Worm (Caenorhabditis elegans) whole organism, L4 larva: ENCODE data around the gene rbm-26.

Experiments used
- F26F4.8 ChIP-seq: fragments of 200-800 bp; sonication (Bioruptor generic); conservative IDR thresholded peaks from 2 replicates; pipeline ENCODE4 v1.3.6; 2022; ENCODE audit warnings: missing genetic modification characterization, missing compliant biosample characterization
- F44E2.7 ChIP-seq: fragments of 200-800 bp; sonication (Bioruptor generic); IDR thresholded peaks from 2 replicates; pipeline ENCODE4 v2.1.2; 2022; ENCODE audit warnings: missing genetic modification characterization, missing compliant biosample characterization
- T20F7.1 ChIP-seq: fragments of 200-800 bp; sonication (Bioruptor generic); optimal IDR thresholded peaks from 2 replicates; lab custom pipeline; 2018; ENCODE audit warnings: mild to moderate bottlenecking, missing genetic modification characterization, missing compliant biosample characterization
- Y105C5A.15 ChIP-seq: fragments of 200-800 bp; sonication (Bioruptor generic); IDR thresholded peaks from 2 replicates; pipeline ENCODE4 v1.3.6; 2022; ENCODE audit warnings: missing genetic modification characterization, missing compliant biosample characterization
- Y75B8A.6 ChIP-seq: fragments of 200-800 bp; sonication (Bioruptor generic); IDR thresholded peaks from 2 replicates; pipeline ENCODE4 v1.3.6; 2022; ENCODE audit warnings: missing genetic modification reagents, missing genetic modification characterization, missing compliant biosample characterization
- aha-1 ChIP-seq: fragments of 150-350 bp; peaks from one replicate; lab custom pipeline; 2014; ENCODE audit warnings: missing biosample characterization, missing genetic modification characterization
- ama-1 ChIP-seq: fragments of 150-350 bp; optimal IDR thresholded peaks from 2 replicates; lab custom pipeline; 2014; ENCODE audit warnings: inconsistent platforms, mixed read lengths
- daf-12 ChIP-seq: fragments of 150-350 bp; optimal IDR thresholded peaks from 2 replicates; lab custom pipeline; 2014; ENCODE audit warnings: missing biosample characterization, missing genetic modification reagents, missing genetic modification characterization
- daf-16 ChIP-seq, 3 experiments: sonication (generic microtip); optimal IDR thresholded peaks; 2 replicates each; lab custom pipeline; 2016 to 2017; ENCODE audit warnings: missing genetic modification characterization in 3 of 3, missing genetic modification reagents in 3 of 3, mild to moderate bottlenecking in 2 of 3, missing compliant biosample characterization in 2 of 3, missing biosample characterization in 1 of 3, moderate library complexity in 1 of 3
- daf-19 ChIP-seq: fragments of 200-800 bp; sonication (Bioruptor generic); conservative IDR thresholded peaks from 2 replicates; pipeline ENCODE4 v1.3.6; 2022; ENCODE audit warnings: missing genetic modification characterization, missing compliant biosample characterization
- dmd-6 ChIP-seq: fragments of 200-800 bp; sonication (Bioruptor generic); IDR thresholded peaks from 2 replicates; pipeline ENCODE4 v1.3.6; 2022; ENCODE audit warnings: missing genetic modification reagents, missing genetic modification characterization, missing compliant biosample characterization
- dve-1 ChIP-seq: sonication (generic microtip); optimal IDR thresholded peaks from 2 replicates; lab custom pipeline; 2017; ENCODE audit warnings: antibody characterized with exemption, mild to moderate bottlenecking, missing genetic modification characterization, missing compliant biosample characterization; ENCODE audit not compliant: insufficient read depth
- egl-43 ChIP-seq: fragments of 200-800 bp; sonication (Bioruptor generic); IDR thresholded peaks from 2 replicates; pipeline ENCODE4 v1.3.6; 2022; ENCODE audit warnings: missing genetic modification reagents, missing genetic modification characterization, missing compliant biosample characterization
- fkh-10 ChIP-seq: fragments of 150-350 bp; optimal IDR thresholded peaks from 2 replicates; lab custom pipeline; 2014; ENCODE audit warnings: missing biosample characterization, missing genetic modification reagents, missing genetic modification characterization
- fos-1 ChIP-seq: fragments of 150-350 bp; optimal IDR thresholded peaks from 2 replicates; lab custom pipeline; 2014; ENCODE audit warnings: missing biosample characterization, missing genetic modification characterization
- gei-8 ChIP-seq: fragments of 200-800 bp; sonication (Bioruptor generic); optimal IDR thresholded peaks from 2 replicates; lab custom pipeline; 2018; ENCODE audit warnings: mild to moderate bottlenecking, missing genetic modification characterization, missing compliant biosample characterization
- hlh-11 ChIP-seq: fragments of 200-800 bp; sonication (Bioruptor generic); optimal IDR thresholded peaks from 2 replicates; lab custom pipeline; 2018; ENCODE audit warnings: mild to moderate bottlenecking, missing genetic modification characterization, missing compliant biosample characterization
- lin-15B ChIP-seq: fragments of 150-350 bp; sonication (generic microtip); optimal IDR thresholded peaks from 3 replicates; lab custom pipeline; 2014; ENCODE audit warnings: missing biosample characterization, missing genetic modification characterization
- lsy-2 ChIP-seq, 2 experiments: fragments of 150-350 bp in 1 of 2; sonication (generic microtip) in 1 of 2; optimal IDR thresholded peaks; 2 replicates each; lab custom pipeline; 2014 to 2017; ENCODE audit warnings: missing biosample characterization in 2 of 2, missing genetic modification characterization in 2 of 2
- madf-9 ChIP-seq: fragments of 200-800 bp; sonication (Bioruptor generic); conservative IDR thresholded peaks from 2 replicates; pipeline ENCODE4 v1.3.6; 2022; ENCODE audit warnings: missing genetic modification reagents, missing genetic modification characterization, missing compliant biosample characterization
- mdl-1 ChIP-seq, 2 experiments: fragments of 150-350 bp in 1 of 2; sonication (generic microtip) in 1 of 2; optimal IDR thresholded peaks; 2 replicates each; lab custom pipeline; 2014 to 2017; ENCODE audit warnings: missing biosample characterization in 2 of 2, missing genetic modification characterization in 2 of 2
- nhr-28 ChIP-seq: fragments of 150-350 bp; optimal IDR thresholded peaks from 2 replicates; lab custom pipeline; 2014; ENCODE audit warnings: missing biosample characterization, missing genetic modification characterization
- nhr-77 ChIP-seq: fragments of 150-350 bp; optimal IDR thresholded peaks from 2 replicates; lab custom pipeline; 2014; ENCODE audit warnings: missing biosample characterization, missing genetic modification characterization
- php-3 ChIP-seq: fragments of 200-800 bp; sonication (Bioruptor generic); IDR thresholded peaks from 2 replicates; pipeline ENCODE4 v1.3.6; 2022; ENCODE audit warnings: missing genetic modification reagents, missing genetic modification characterization, missing compliant biosample characterization
- pqm-1 ChIP-seq: sonication (generic microtip); optimal IDR thresholded peaks from 2 replicates; lab custom pipeline; 2017; ENCODE audit warnings: missing biosample characterization, missing genetic modification characterization
- rbr-2 ChIP-seq: sonication (generic microtip); optimal IDR thresholded peaks from 2 replicates; lab custom pipeline; 2016; ENCODE audit warnings: missing genotype, missing genetic modification characterization, missing compliant biosample characterization
- tag-97 ChIP-seq: fragments of 200-800 bp; sonication (Bioruptor generic); IDR thresholded peaks from 2 replicates; pipeline ENCODE4 v1.3.6; 2022; ENCODE audit warnings: missing genetic modification characterization, missing compliant biosample characterization
- unc-62 ChIP-seq, 3 experiments: fragments of 150-350 bp in 1 of 3; sonication (generic microtip); optimal IDR thresholded peaks in 2 of 3; peaks in 1 of 3; 1 replicate in 1 of 3; 2 replicates in 2 of 3; lab custom pipeline; 2014 to 2017; ENCODE audit warnings: missing biosample characterization in 3 of 3, missing genetic modification characterization in 3 of 3, missing genetic modification reagents in 3 of 3, missing genotype in 1 of 3
- zip-2 ChIP-seq: fragments of 150-350 bp; optimal IDR thresholded peaks from 2 replicates; lab custom pipeline; 2014; ENCODE audit warnings: missing biosample characterization, missing genetic modification characterization
- ztf-7 ChIP-seq: fragments of 150-350 bp; optimal IDR thresholded peaks from 2 replicates; lab custom pipeline; 2014; ENCODE audit warnings: missing biosample characterization, missing genetic modification characterization

The rbm-26 gene

DNA sequence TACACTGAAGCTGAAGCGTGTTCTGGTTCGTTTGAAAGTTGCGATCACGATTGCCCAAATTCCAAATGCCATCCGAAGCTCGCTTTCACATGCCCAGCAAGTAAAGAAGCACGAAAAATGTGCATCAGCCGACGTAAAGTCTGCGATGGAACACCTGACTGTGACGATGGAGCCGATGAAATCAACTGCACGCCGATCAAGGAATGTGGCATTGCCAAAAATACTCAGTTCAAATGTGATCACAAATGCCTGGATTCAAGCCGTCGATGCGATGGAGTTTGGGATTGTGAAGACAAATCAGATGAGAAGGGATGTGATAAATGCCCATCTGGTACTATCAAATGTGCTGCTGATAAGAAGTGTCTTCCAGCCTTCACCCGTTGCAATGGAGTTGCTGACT, 18.0 kb downstream of the rbm-26 start:
- TF ChIP-seq fos-1 (tag; lab: Kevin White, UChicago) (no peak), aha-1 (tag; lab: Kevin White, UChicago) (peak; percentile 93), F26F4.8 (GFP tag; lab: Robert Waterston, UW) (no peak)

DNA sequence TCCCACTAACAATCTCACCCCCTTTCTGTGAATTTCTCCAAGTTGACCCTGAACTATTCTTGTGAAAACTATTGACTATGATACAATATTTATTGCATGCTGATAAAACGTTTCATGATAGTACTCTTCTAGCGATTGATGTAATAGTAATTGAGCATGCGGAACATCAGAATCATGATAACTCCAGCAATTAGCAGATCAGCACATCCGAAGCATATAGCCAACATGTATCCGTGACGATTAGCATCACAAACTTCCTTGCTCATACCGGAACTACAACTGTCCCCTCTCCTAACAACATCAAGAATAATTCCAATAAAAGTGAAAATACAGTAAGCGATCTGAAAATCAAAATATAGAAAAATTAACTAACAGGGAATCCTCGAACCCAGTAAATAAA, 18.7 kb downstream of the rbm-26 start:
- TF ChIP-seq Y75B8A.6 = no peak
- TF ChIP-seq unc-62 (GFP tag; optimal IDR thresholded peaks at IDR 0.05 in 1 of 2; lab: Kevin White, UChicago) = peak in 1 of 2 experiments; percentile 28
- TF ChIP-seq unc-62 (tag; optimal IDR thresholded peaks at IDR 0.05; lab: Kevin White, UChicago) = no peak
- peak; percentile 28 for TF ChIP-seq aha-1 (tag; lab: Kevin White, UChicago)
- TF ChIP-seq daf-16 (GFP tag; optimal IDR thresholded peaks at IDR 0.05; lab: Kevin White, UChicago) = no peak
- TF ChIP-seq daf-16 (tag; optimal IDR thresholded peaks at IDR 0.05; lab: Kevin White, UChicago) = no peak
- TF ChIP-seq, all 104 proteins: peak for 2

DNA sequence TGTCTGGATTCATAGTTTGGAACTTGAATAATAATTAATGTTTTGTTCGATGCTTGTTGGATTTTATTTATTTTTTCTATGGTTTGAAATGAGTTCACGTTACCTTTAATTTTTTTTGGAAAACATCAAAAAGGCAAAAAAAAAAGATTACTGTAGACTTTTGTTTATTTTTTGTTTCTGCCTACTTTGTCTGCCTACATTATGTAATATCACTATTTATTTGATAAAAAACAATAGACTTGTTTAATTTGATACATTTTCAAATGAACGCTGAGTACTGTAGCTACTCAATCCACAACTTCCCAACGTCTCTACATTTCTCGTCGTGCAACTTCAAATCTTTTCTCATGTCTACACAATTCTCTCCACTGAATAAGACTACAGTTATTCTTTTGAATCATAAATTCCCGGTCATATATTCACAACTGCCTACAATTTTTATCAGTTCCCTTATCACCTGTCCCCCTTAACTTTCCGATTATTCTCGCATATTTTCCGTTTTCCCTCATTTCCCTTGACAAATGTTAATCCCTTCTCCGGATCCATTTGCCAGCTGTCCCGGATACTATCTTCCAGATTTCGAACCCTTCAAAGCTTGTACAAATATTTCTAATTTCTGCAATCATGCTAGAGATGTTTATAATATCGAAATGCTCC, 19.8 kb downstream of the rbm-26 start, which contains the start of the genes B0244.9 and B0244.7:
B0244.9 (minus strand) TSS at position 51 of the 657 bp plus-strand sequence.
B0244.7 (plus strand) TSS at position 522 of the 657 bp plus-strand sequence.
- TF ChIP-seq pqm-1 (tag; lab: Kevin White, UChicago) (peak; percentile 56), nhr-28 (tag; lab: Kevin White, UChicago) (peak; percentile 62), lin-15B (no peak), Y105C5A.15 (GFP tag; lab: Robert Waterston, UW) (no peak), F26F4.8 (GFP tag; lab: Robert Waterston, UW) (no peak), ama-1 (no peak), T20F7.1 (no peak), daf-19 (GFP tag; lab: Robert Waterston, UW) (no peak)

DNA sequence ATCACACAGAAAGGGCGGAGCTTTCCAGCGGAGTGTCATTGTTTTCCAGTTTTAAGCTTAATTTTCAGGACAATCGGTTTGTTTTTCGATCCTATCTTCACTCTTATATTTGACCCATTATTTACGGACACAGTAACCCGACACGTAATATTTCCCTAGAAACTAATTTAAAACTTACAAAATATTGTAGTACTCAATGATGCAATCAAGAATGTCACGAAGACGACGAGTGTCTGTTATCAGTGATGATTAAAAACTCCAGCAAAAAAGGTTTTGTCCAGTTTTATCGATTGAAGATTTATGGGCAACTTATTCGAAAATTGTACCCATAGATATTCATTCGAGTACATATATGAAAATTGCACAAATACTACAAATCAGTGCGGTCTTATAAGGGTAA, 21.6 kb downstream of the rbm-26 start, which contains the start of gene B0244.17:
B0244.17 (plus strand) TSS at position 301 of the 400 bp plus-strand sequence.
- TF ChIP-seq nhr-28 (tag; lab: Kevin White, UChicago) (peak; percentile 37), rbr-2 (tag; lab: Kevin White, UChicago) (no peak)
- TF ChIP-seq, all 104 proteins: peak for 1

DNA sequence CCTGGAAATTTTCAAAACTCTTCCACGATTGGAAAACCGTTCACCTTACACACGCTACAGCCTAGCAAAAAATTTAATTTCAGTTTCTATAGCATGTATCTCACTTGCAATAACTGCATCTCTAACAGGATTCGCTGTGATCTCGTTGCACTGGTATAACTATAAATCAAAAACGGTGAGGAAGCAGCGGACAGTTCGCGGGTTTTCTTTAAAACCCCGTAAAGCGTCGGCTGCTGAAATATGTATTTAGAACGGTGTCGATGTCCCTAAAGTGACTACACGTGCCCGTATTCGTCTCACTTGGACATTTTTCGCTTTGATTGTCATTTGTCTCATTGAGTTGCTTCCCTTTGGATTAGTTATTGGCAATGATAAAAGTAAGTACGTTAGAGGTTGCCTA, 23.0 kb downstream of the rbm-26 start:
- peak; percentile 73 for TF ChIP-seq aha-1 (tag; lab: Kevin White, UChicago)
- no peak for TF ChIP-seq F44E2.7 (GFP tag; lab: Robert Waterston, UW)
- TF ChIP-seq zip-2 (tag; lab: Kevin White, UChicago) = no peak
- TF ChIP-seq nhr-77 (tag; lab: Kevin White, UChicago) = no peak

DNA sequence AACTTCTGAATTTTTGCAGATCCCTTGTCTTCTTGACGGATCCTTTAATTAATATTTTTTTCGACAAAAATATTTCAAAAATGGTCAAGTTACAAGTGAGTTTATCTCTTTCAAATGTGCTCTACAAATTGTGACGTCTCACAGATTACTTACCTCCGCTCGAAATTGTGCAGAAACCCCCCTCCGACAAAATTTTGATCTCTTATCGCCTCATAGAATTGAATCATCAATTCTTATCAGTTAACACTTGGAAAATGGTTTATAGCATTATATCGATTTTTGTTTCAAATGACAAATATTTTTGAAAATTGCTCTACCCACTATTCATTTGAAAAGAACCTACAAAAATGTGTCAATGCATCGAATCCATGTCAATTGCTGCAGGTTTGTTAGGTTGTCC, 23.6 kb downstream of the rbm-26 start, which contains the start of gene B0244.10:
B0244.10 (plus strand) TSS at position 254 of the 400 bp plus-strand sequence.
- no peak for TF ChIP-seq gei-8 (GFP tag; lab: Kevin White, UChicago)
- TF ChIP-seq php-3 (GFP tag; lab: Robert Waterston, UW) = peak; percentile 49; the same call in 1 of the 2 replicates
- no peak for TF ChIP-seq mdl-1 (tag; optimal IDR thresholded peaks at IDR 0.05; lab: Kevin White, UChicago)
- peak; percentile 63 for TF ChIP-seq dve-1 (tag; lab: Kevin White, UChicago)
- no peak for TF ChIP-seq tag-97 (GFP tag; lab: Robert Waterston, UW)
- TF ChIP-seq hlh-11 (tag; lab: Kevin White, UChicago) = peak; percentile 38
- no peak for TF ChIP-seq madf-9
- TF ChIP-seq daf-16 (GFP tag; optimal IDR thresholded peaks at IDR 0.05; lab: Kevin White, UChicago) = no peak
- peak; percentile 27 for TF ChIP-seq daf-16 (tag; optimal IDR thresholded peaks at IDR 0.05; lab: Kevin White, UChicago)
- peak; percentile 84 for TF ChIP-seq pqm-1 (tag; lab: Kevin White, UChicago)
- no peak for TF ChIP-seq ztf-7 (tag; lab: Kevin White, UChicago)
- no peak for TF ChIP-seq fkh-10 (GFP tag; lab: Kevin White, UChicago)
- peak; percentile 84 for TF ChIP-seq dmd-6 (GFP tag; lab: Robert Waterston, UW)
- TF ChIP-seq lsy-2 (tag; optimal IDR thresholded peaks at IDR 0.05; lab: Kevin White, UChicago) = no peak
- no peak for TF ChIP-seq daf-12
- no peak for TF ChIP-seq egl-43 (GFP tag; lab: Robert Waterston, UW)
- peak; percentile 71 for TF ChIP-seq nhr-28 (tag; lab: Kevin White, UChicago)
